Fruit fly (Drosophila melanogaster) whole organism, prepupa: ENCODE results near the gene CG10280.

ENCODE experiments used
- CG10669 ChIP-seq: fragments of 200-800 bp; sonication (Bioruptor generic); optimal IDR thresholded peaks from 3 replicates; lab custom pipeline; 2018; ENCODE audit warnings: missing biosample characterization, mild to moderate bottlenecking, missing genetic modification characterization, moderate library complexity
- CG11294 ChIP-seq: fragments of 200-800 bp; sonication (Bioruptor generic); IDR thresholded peaks from 2 replicates; pipeline ENCODE4 v1.3.6; 2022; ENCODE audit warnings: missing biosample characterization, missing genetic modification characterization
- CG11762 ChIP-seq: fragments of 200-800 bp; sonication (Bioruptor generic); optimal IDR thresholded peaks from 3 replicates; lab custom pipeline; 2016; ENCODE audit warnings: missing biosample characterization, missing genetic modification characterization; ENCODE audit not compliant: insufficient read depth
- CG11902 ChIP-seq: fragments of 200-800 bp; sonication (Bioruptor generic); optimal IDR thresholded peaks from 3 replicates; lab custom pipeline; 2016; ENCODE audit warnings: missing biosample characterization, missing genetic modification characterization
- CG15336 ChIP-seq: fragments of 200-800 bp; sonication (Bioruptor generic); IDR thresholded peaks from 2 replicates; pipeline ENCODE4 v1.3.6; 2022; ENCODE audit warnings: missing biosample characterization, missing genetic modification characterization
- CG1621 ChIP-seq: fragments of 200-800 bp; sonication (Bioruptor generic); optimal IDR thresholded peaks from 3 replicates; lab custom pipeline; 2018; ENCODE audit warnings: missing biosample characterization, mild to moderate bottlenecking, missing genetic modification characterization
- CG16779 ChIP-seq: fragments of 200-800 bp; sonication (Bioruptor generic); optimal IDR thresholded peaks from 3 replicates; lab custom pipeline; 2017; ENCODE audit warnings: missing biosample characterization, mild to moderate bottlenecking, missing genetic modification characterization
- CG34406 ChIP-seq: fragments of 200-800 bp; sonication (Bioruptor generic); optimal IDR thresholded peaks from 3 replicates; lab custom pipeline; 2016; ENCODE audit warnings: missing biosample characterization, missing genetic modification characterization
- CG3919 ChIP-seq: fragments of 200-800 bp; sonication (Bioruptor generic); optimal IDR thresholded peaks from 3 replicates; lab custom pipeline; 2016; ENCODE audit warnings: missing biosample characterization, missing genetic modification characterization
- CG6163 ChIP-seq: fragments of 200-800 bp; sonication (Bioruptor generic); IDR thresholded peaks from 3 replicates; pipeline ENCODE4 v1.3.6; 2022; ENCODE audit warnings: missing biosample characterization, missing genetic modification characterization
- CG6276 ChIP-seq: fragments of 200-800 bp; sonication (Bioruptor generic); optimal IDR thresholded peaks from 2 replicates; lab custom pipeline; 2017; ENCODE audit warnings: missing biosample characterization, mild to moderate bottlenecking, missing genetic modification characterization
- CG6792 ChIP-seq: fragments of 200-800 bp; sonication (Bioruptor generic); optimal IDR thresholded peaks from 3 replicates; lab custom pipeline; 2016; ENCODE audit warnings: missing biosample characterization, missing genetic modification characterization
- CG6808 ChIP-seq: fragments of 200-800 bp; sonication (Bioruptor generic); optimal IDR thresholded peaks from 3 replicates; lab custom pipeline; 2017; ENCODE audit warnings: missing biosample characterization, missing genetic modification characterization, mild to moderate bottlenecking, moderate library complexity, missing genetic modification reagents
- CG7368 ChIP-seq: fragments of 200-800 bp; sonication (Bioruptor generic); optimal IDR thresholded peaks from 3 replicates; lab custom pipeline; 2016; ENCODE audit warnings: missing biosample characterization, missing genetic modification characterization
- CG8119 ChIP-seq: fragments of 200-800 bp; sonication (Bioruptor generic); IDR thresholded peaks from 3 replicates; pipeline ENCODE4 v1.3.6; 2022; ENCODE audit warnings: missing biosample characterization, missing genetic modification characterization
- CG9139 ChIP-seq: fragments of 200-800 bp; sonication (Bioruptor generic); optimal IDR thresholded peaks from 3 replicates; lab custom pipeline; 2017; ENCODE audit warnings: missing biosample characterization, mild to moderate bottlenecking, missing genetic modification characterization
- Eip75B ChIP-seq: fragments of 200-800 bp; sonication (Bioruptor generic); optimal IDR thresholded peaks from 3 replicates; lab custom pipeline; 2016; ENCODE audit warnings: missing biosample characterization, missing genetic modification characterization
- Eip78C ChIP-seq: fragments of 200-800 bp; sonication (Bioruptor generic); peaks from one replicate; lab custom pipeline; 2016; ENCODE audit warnings: missing biosample characterization, missing genetic modification characterization
- Eip93F ChIP-seq: fragments of 200-800 bp; sonication (Bioruptor generic); optimal IDR thresholded peaks from 2 replicates; lab custom pipeline; 2016; ENCODE audit warnings: missing biosample characterization, mild to moderate bottlenecking, missing genetic modification characterization
- Ets96B ChIP-seq: fragments of 200-800 bp; optimal IDR thresholded peaks from 2 replicates; lab custom pipeline; 2019; ENCODE audit warnings: missing biosample characterization, mild to moderate bottlenecking, missing genetic modification characterization, moderate library complexity
- Gug ChIP-seq: fragments of 200-800 bp; sonication (Bioruptor generic); IDR thresholded peaks from 2 replicates; pipeline ENCODE4 v1.3.6; 2022; ENCODE audit warnings: missing biosample characterization, missing genetic modification characterization
- Hr38 ChIP-seq: sonication (Bioruptor generic); optimal IDR thresholded peaks from 2 replicates; lab custom pipeline; 2016; ENCODE audit warnings: missing biosample characterization, missing genetic modification characterization
- Hr39 ChIP-seq: fragments of 200-800 bp; sonication (Bioruptor generic); optimal IDR thresholded peaks from 2 replicates; lab custom pipeline; 2016; ENCODE audit warnings: missing biosample characterization, missing genetic modification characterization
- Hr4 ChIP-seq: fragments of 200-800 bp; sonication (Bioruptor generic); optimal IDR thresholded peaks from 3 replicates; lab custom pipeline; 2016; ENCODE audit warnings: missing biosample characterization, missing genetic modification characterization
- Lpt ChIP-seq: fragments of 200-800 bp; sonication (Bioruptor generic); optimal IDR thresholded peaks from 3 replicates; lab custom pipeline; 2016; ENCODE audit warnings: missing biosample characterization, missing genetic modification characterization
- Smox ChIP-seq: fragments of 200-800 bp; sonication (Bioruptor generic); optimal IDR thresholded peaks from 3 replicates; lab custom pipeline; 2016; ENCODE audit warnings: missing biosample characterization, missing genetic modification characterization
- Sox102F ChIP-seq: fragments of 200-800 bp; sonication (Bioruptor generic); optimal IDR thresholded peaks from 2 replicates; lab custom pipeline; 2016; ENCODE audit warnings: missing biosample characterization, mild to moderate bottlenecking, missing genetic modification characterization
- Sox14 ChIP-seq: fragments of 200-800 bp; sonication (Bioruptor generic); optimal IDR thresholded peaks from 3 replicates; lab custom pipeline; 2016; ENCODE audit warnings: missing biosample characterization, missing genetic modification characterization
- achi ChIP-seq: fragments of 200-800 bp; sonication (Bioruptor generic); optimal IDR thresholded peaks from 3 replicates; lab custom pipeline; 2016; ENCODE audit warnings: missing biosample characterization, missing genetic modification characterization
- acj6 ChIP-seq: fragments of 200-800 bp; sonication (Bioruptor generic); optimal IDR thresholded peaks from 3 replicates; lab custom pipeline; 2016; ENCODE audit warnings: missing biosample characterization, missing genetic modification characterization
- dac ChIP-seq: fragments of 200-800 bp; sonication (Bioruptor generic); optimal IDR thresholded peaks from 2 replicates; lab custom pipeline; 2017; ENCODE audit warnings: missing biosample characterization, mild to moderate bottlenecking, missing genetic modification characterization
- dsx ChIP-seq: fragments of 200-800 bp; optimal IDR thresholded peaks from 3 replicates; lab custom pipeline; 2019; ENCODE audit warnings: missing biosample characterization, mild to moderate bottlenecking, missing genetic modification characterization, moderate library complexity; ENCODE audit not compliant: poor library complexity, severe bottlenecking
- eg ChIP-seq: fragments of 200-800 bp; sonication (Bioruptor generic); IDR thresholded peaks from 3 replicates; pipeline ENCODE4 v1.3.6; 2022; ENCODE audit warnings: missing biosample characterization, missing genetic modification characterization
- esn ChIP-seq: fragments of 200-800 bp; sonication (Bioruptor generic); optimal IDR thresholded peaks from 2 replicates; lab custom pipeline; 2016; ENCODE audit warnings: missing biosample characterization, mild to moderate bottlenecking, missing genetic modification characterization, moderate library complexity
- fd59A ChIP-seq: fragments of 200-800 bp; sonication (Bioruptor generic); optimal IDR thresholded peaks from 2 replicates; lab custom pipeline; 2017; ENCODE audit warnings: missing biosample characterization, mild to moderate bottlenecking, missing genetic modification characterization, missing genetic modification reagents
- fkh ChIP-seq: fragments of 200-800 bp; sonication (Bioruptor generic); optimal IDR thresholded peaks from 3 replicates; lab custom pipeline; 2017; ENCODE audit warnings: missing biosample characterization, mild to moderate bottlenecking, missing genetic modification characterization, moderate library complexity
- lz ChIP-seq: fragments of 200-800 bp; sonication (Bioruptor generic); optimal IDR thresholded peaks from 3 replicates; lab custom pipeline; 2016; ENCODE audit warnings: missing biosample characterization, missing genetic modification characterization
- net ChIP-seq: fragments of 200-800 bp; sonication (Bioruptor generic); optimal IDR thresholded peaks from 3 replicates; lab custom pipeline; 2016; ENCODE audit warnings: missing biosample characterization, missing genetic modification characterization
- pdm3 ChIP-seq: fragments of 200-800 bp; sonication (Bioruptor generic); optimal IDR thresholded peaks from 3 replicates; lab custom pipeline; 2016; ENCODE audit warnings: missing biosample characterization, missing genetic modification characterization
- salr ChIP-seq, 2 experiments: fragments of 200-800 bp; sonication (Bioruptor generic); optimal IDR thresholded peaks; 3 replicates each; lab custom pipeline; 2016 to 2018; ENCODE audit warnings: missing biosample characterization in 2 of 2, missing genetic modification characterization in 2 of 2, mild to moderate bottlenecking in 1 of 2
- spab ChIP-seq: fragments of 200-800 bp; sonication (Bioruptor generic); optimal IDR thresholded peaks from 2 replicates; lab custom pipeline; 2017; ENCODE audit warnings: missing biosample characterization, mild to moderate bottlenecking, missing genetic modification characterization, missing genetic modification reagents
- ss ChIP-seq, 2 experiments: fragments of 200-800 bp; sonication (Bioruptor generic); optimal IDR thresholded peaks; 2 replicates in 1 of 2; 3 replicates in 1 of 2; lab custom pipeline; 2017 to 2018; ENCODE audit warnings: mild to moderate bottlenecking in 2 of 2, missing biosample characterization in 2 of 2, missing genetic modification characterization in 2 of 2, moderate library complexity in 1 of 2
- svp ChIP-seq: fragments of 200-800 bp; sonication (Bioruptor generic); peaks from one replicate; lab custom pipeline; 2016; ENCODE audit warnings: missing biosample characterization, missing genetic modification characterization
- topi ChIP-seq: fragments of 200-800 bp; sonication (Bioruptor generic); optimal IDR thresholded peaks from 3 replicates; lab custom pipeline; 2016; ENCODE audit warnings: missing biosample characterization, missing genetic modification characterization
- vri ChIP-seq: fragments of 200-800 bp; sonication (Bioruptor generic); optimal IDR thresholded peaks from 3 replicates; lab custom pipeline; 2016; ENCODE audit warnings: missing biosample characterization, mild to moderate bottlenecking, missing genetic modification characterization

Gene CG10280

dm6 chr3R:6008202-6009062, 3.3 kb downstream of the CG10280 start, which contains the start of gene Rm62 (continued):
- TF ChIP-seq CG9139 (GFP tag; lab: Kevin White, UChicago): peak; percentile 32
- TF ChIP-seq Sox102F (GFP tag; lab: Kevin White, UChicago): no peak
- TF ChIP-seq CG15336 (GFP tag; lab: Robert Waterston, UW): peak; percentile 36; the same call in 1 of the 2 replicates
- TF ChIP-seq spab (GFP tag; lab: Kevin White, UChicago): no peak
- TF ChIP-seq fkh (GFP tag; lab: Kevin White, UChicago): no peak
- TF ChIP-seq eg (GFP tag; lab: Robert Waterston, UW): peak; percentile 12; the same call in 1 of the 3 replicates
- no peak for TF ChIP-seq topi (GFP tag; lab: Kevin White, UChicago)
- no peak for TF ChIP-seq CG6276 (GFP tag; lab: Kevin White, UChicago)
- TF ChIP-seq CG3919 (GFP tag; lab: Kevin White, UChicago): no peak
- TF ChIP-seq Eip78C: peak; percentile 88
- TF ChIP-seq CG1621 (tag; lab: Kevin White, UChicago): peak; percentile 13
- no peak for TF ChIP-seq Smox (GFP tag; lab: Kevin White, UChicago)
- no peak for TF ChIP-seq Hr39
- TF ChIP-seq acj6 (GFP tag; lab: Kevin White, UChicago): no peak

- TF ChIP-seq Eip93F (GFP tag; lab: Kevin White, UChicago) (no peak), Hr38 (GFP tag; lab: Kevin White, UChicago) (no peak), Sox14 (GFP tag; lab: Kevin White, UChicago) (peak; percentile 65), fd59A (GFP tag; lab: Kevin White, UChicago) (peak; percentile 11), CG11902 (GFP tag; lab: Kevin White, UChicago) (no peak), svp (GFP tag; lab: Kevin White, UChicago) (peak; percentile 63), eg (GFP tag; lab: Robert Waterston, UW) (no peak; the same call in 2 of the 3 replicates), CG16779 (tag; lab: Kevin White, UChicago) (peak; percentile 9), CG11294 (GFP tag; lab: Robert Waterston, UW) (no peak), CG8119 (no peak), vri (GFP tag; lab: Kevin White, UChicago) (peak; percentile 53), CG10669 (GFP tag; lab: Kevin White, UChicago) (peak; percentile 11), CG1621 (tag; lab: Kevin White, UChicago) (peak; percentile 44), achi (GFP tag; lab: Kevin White, UChicago) (no peak), salr (GFP tag; optimal IDR thresholded peaks at IDR 0.05; lab: Kevin White, UChicago) (peak in 1 of 2 experiments; percentile 55), Lpt (GFP tag; lab: Kevin White, UChicago) (peak; percentile 63), spab (GFP tag; lab: Kevin White, UChicago) (peak; percentile 42), CG7368 (GFP tag; lab: Kevin White, UChicago) (no peak), Eip78C (peak; percentile 74), Ets96B (tag; lab: Kevin White, UChicago) (peak; percentile 24), dac (no peak), CG15336 (GFP tag; lab: Robert Waterston, UW) (peak; percentile 20; the same call in 1 of the 2 replicates), Gug (GFP tag; lab: Robert Waterston, UW) (no peak), ss (GFP tag; optimal IDR thresholded peaks at IDR 0.05; lab: Kevin White, UChicago) (peak; percentile 76 to 78), CG11762 (no peak), fkh (GFP tag; lab: Kevin White, UChicago) (peak; percentile 50), esn (GFP tag; lab: Kevin White, UChicago) (no peak), Eip75B (GFP tag; lab: Kevin White, UChicago) (peak; percentile 29), CG6163 (peak; percentile 67), pdm3 (GFP tag; lab: Kevin White, UChicago) (no peak), CG6792 (GFP tag; lab: Kevin White, UChicago) (no peak), lz (GFP tag; lab: Kevin White, UChicago) (no peak), CG34406 (GFP tag; lab: Kevin White, UChicago) (no peak), dsx (GFP tag; lab: Kevin White, UChicago) (peak; percentile 58), net (GFP tag; lab: Kevin White, UChicago) (peak; percentile 32), Hr4 (GFP tag; lab: Kevin White, UChicago) (peak; percentile 4), CG3919 (GFP tag; lab: Kevin White, UChicago) (no peak), CG6808 (GFP tag; lab: Kevin White, UChicago) (peak; percentile 55)
Measured at dm6 chr3R:6007123-6008000, 4.4 kb downstream of the CG10280 start.
